Fruit fly (Drosophila melanogaster) whole organism, prepupa: ENCODE measurements around the gene CG32267.

ENCODE experiments used
- Blimp-1 ChIP-seq: fragments of 200-800 bp; sonication (Bioruptor generic); optimal IDR thresholded peaks from 3 replicates; lab custom pipeline; 2017; ENCODE audit warnings: missing biosample characterization, missing genetic modification characterization, mild to moderate bottlenecking, moderate library complexity, missing genetic modification reagents
- CG10631 ChIP-seq: fragments of 200-800 bp; sonication (Bioruptor generic); optimal IDR thresholded peaks from 2 replicates; lab custom pipeline; 2016; ENCODE audit warnings: missing biosample characterization, missing genetic modification characterization
- CG10669 ChIP-seq: fragments of 200-800 bp; sonication (Bioruptor generic); optimal IDR thresholded peaks from 3 replicates; lab custom pipeline; 2018; ENCODE audit warnings: missing biosample characterization, mild to moderate bottlenecking, missing genetic modification characterization, moderate library complexity
- CG11294 ChIP-seq: fragments of 200-800 bp; sonication (Bioruptor generic); IDR thresholded peaks from 2 replicates; pipeline ENCODE4 v1.3.6; 2022; ENCODE audit warnings: missing biosample characterization, missing genetic modification characterization
- CG11762 ChIP-seq: fragments of 200-800 bp; sonication (Bioruptor generic); optimal IDR thresholded peaks from 3 replicates; lab custom pipeline; 2016; ENCODE audit warnings: missing biosample characterization, missing genetic modification characterization; ENCODE audit not compliant: insufficient read depth
- CG11902 ChIP-seq: fragments of 200-800 bp; sonication (Bioruptor generic); optimal IDR thresholded peaks from 3 replicates; lab custom pipeline; 2016; ENCODE audit warnings: missing biosample characterization, missing genetic modification characterization
- CG1621 ChIP-seq: fragments of 200-800 bp; sonication (Bioruptor generic); optimal IDR thresholded peaks from 3 replicates; lab custom pipeline; 2018; ENCODE audit warnings: missing biosample characterization, mild to moderate bottlenecking, missing genetic modification characterization
- CG16779 ChIP-seq: fragments of 200-800 bp; sonication (Bioruptor generic); optimal IDR thresholded peaks from 3 replicates; lab custom pipeline; 2017; ENCODE audit warnings: missing biosample characterization, mild to moderate bottlenecking, missing genetic modification characterization
- CG31627 ChIP-seq: fragments of 200-800 bp; sonication (Bioruptor generic); optimal IDR thresholded peaks from 3 replicates; lab custom pipeline; 2016; ENCODE audit warnings: missing biosample characterization, missing genetic modification characterization
- CG4318 ChIP-seq: fragments of 200-800 bp; sonication (Bioruptor generic); optimal IDR thresholded peaks from 3 replicates; lab custom pipeline; 2017; ENCODE audit warnings: missing biosample characterization, mild to moderate bottlenecking, missing genetic modification characterization
- CG6163 ChIP-seq: fragments of 200-800 bp; sonication (Bioruptor generic); IDR thresholded peaks from 3 replicates; pipeline ENCODE4 v1.3.6; 2022; ENCODE audit warnings: missing biosample characterization, missing genetic modification characterization
- CG6276 ChIP-seq: fragments of 200-800 bp; sonication (Bioruptor generic); optimal IDR thresholded peaks from 2 replicates; lab custom pipeline; 2017; ENCODE audit warnings: missing biosample characterization, mild to moderate bottlenecking, missing genetic modification characterization
- CG6792 ChIP-seq: fragments of 200-800 bp; sonication (Bioruptor generic); optimal IDR thresholded peaks from 3 replicates; lab custom pipeline; 2016; ENCODE audit warnings: missing biosample characterization, missing genetic modification characterization
- CG6808 ChIP-seq: fragments of 200-800 bp; sonication (Bioruptor generic); optimal IDR thresholded peaks from 3 replicates; lab custom pipeline; 2017; ENCODE audit warnings: missing biosample characterization, missing genetic modification characterization, mild to moderate bottlenecking, moderate library complexity, missing genetic modification reagents
- CG6854 ChIP-seq: fragments of 200-800 bp; sonication (Bioruptor generic); optimal IDR thresholded peaks from 2 replicates; lab custom pipeline; 2017; ENCODE audit warnings: missing biosample characterization, mild to moderate bottlenecking, missing genetic modification characterization
- CG7368 ChIP-seq: fragments of 200-800 bp; sonication (Bioruptor generic); optimal IDR thresholded peaks from 3 replicates; lab custom pipeline; 2016; ENCODE audit warnings: missing biosample characterization, missing genetic modification characterization
- CG8119 ChIP-seq: fragments of 200-800 bp; sonication (Bioruptor generic); IDR thresholded peaks from 3 replicates; pipeline ENCODE4 v1.3.6; 2022; ENCODE audit warnings: missing biosample characterization, missing genetic modification characterization
- CG8319 ChIP-seq: fragments of 200-800 bp; sonication (Bioruptor generic); optimal IDR thresholded peaks from 3 replicates; lab custom pipeline; 2016; ENCODE audit warnings: missing biosample characterization, missing genetic modification characterization
- Eip75B ChIP-seq: fragments of 200-800 bp; sonication (Bioruptor generic); optimal IDR thresholded peaks from 3 replicates; lab custom pipeline; 2016; ENCODE audit warnings: missing biosample characterization, missing genetic modification characterization
- Eip78C ChIP-seq: fragments of 200-800 bp; sonication (Bioruptor generic); peaks from one replicate; lab custom pipeline; 2016; ENCODE audit warnings: missing biosample characterization, missing genetic modification characterization
- Eip93F ChIP-seq: fragments of 200-800 bp; sonication (Bioruptor generic); optimal IDR thresholded peaks from 2 replicates; lab custom pipeline; 2016; ENCODE audit warnings: missing biosample characterization, mild to moderate bottlenecking, missing genetic modification characterization
- Ets21C ChIP-seq: fragments of 200-800 bp; sonication (Bioruptor generic); optimal IDR thresholded peaks from 3 replicates; lab custom pipeline; 2016; ENCODE audit warnings: missing biosample characterization, missing genetic modification characterization
- Ets96B ChIP-seq: fragments of 200-800 bp; optimal IDR thresholded peaks from 2 replicates; lab custom pipeline; 2019; ENCODE audit warnings: missing biosample characterization, mild to moderate bottlenecking, missing genetic modification characterization, moderate library complexity
- Gug ChIP-seq: fragments of 200-800 bp; sonication (Bioruptor generic); IDR thresholded peaks from 2 replicates; pipeline ENCODE4 v1.3.6; 2022; ENCODE audit warnings: missing biosample characterization, missing genetic modification characterization
- Hr39 ChIP-seq: fragments of 200-800 bp; sonication (Bioruptor generic); optimal IDR thresholded peaks from 2 replicates; lab custom pipeline; 2016; ENCODE audit warnings: missing biosample characterization, missing genetic modification characterization
- Hr4 ChIP-seq: fragments of 200-800 bp; sonication (Bioruptor generic); optimal IDR thresholded peaks from 3 replicates; lab custom pipeline; 2016; ENCODE audit warnings: missing biosample characterization, missing genetic modification characterization
- Lpt ChIP-seq: fragments of 200-800 bp; sonication (Bioruptor generic); optimal IDR thresholded peaks from 3 replicates; lab custom pipeline; 2016; ENCODE audit warnings: missing biosample characterization, missing genetic modification characterization
- Met ChIP-seq: fragments of 200-800 bp; sonication (Bioruptor generic); optimal IDR thresholded peaks from 3 replicates; lab custom pipeline; 2016; ENCODE audit warnings: missing biosample characterization, missing genetic modification characterization
- OdsH ChIP-seq: fragments of 200-800 bp; sonication (Bioruptor generic); optimal IDR thresholded peaks from 3 replicates; lab custom pipeline; 2016; ENCODE audit warnings: missing biosample characterization, missing genetic modification characterization
- Sox102F ChIP-seq: fragments of 200-800 bp; sonication (Bioruptor generic); optimal IDR thresholded peaks from 2 replicates; lab custom pipeline; 2016; ENCODE audit warnings: missing biosample characterization, mild to moderate bottlenecking, missing genetic modification characterization
- Sox14 ChIP-seq: fragments of 200-800 bp; sonication (Bioruptor generic); optimal IDR thresholded peaks from 3 replicates; lab custom pipeline; 2016; ENCODE audit warnings: missing biosample characterization, missing genetic modification characterization
- achi ChIP-seq: fragments of 200-800 bp; sonication (Bioruptor generic); optimal IDR thresholded peaks from 3 replicates; lab custom pipeline; 2016; ENCODE audit warnings: missing biosample characterization, missing genetic modification characterization
- acj6 ChIP-seq: fragments of 200-800 bp; sonication (Bioruptor generic); optimal IDR thresholded peaks from 3 replicates; lab custom pipeline; 2016; ENCODE audit warnings: missing biosample characterization, missing genetic modification characterization
- dac ChIP-seq: fragments of 200-800 bp; sonication (Bioruptor generic); optimal IDR thresholded peaks from 2 replicates; lab custom pipeline; 2017; ENCODE audit warnings: missing biosample characterization, mild to moderate bottlenecking, missing genetic modification characterization
- dsx ChIP-seq: fragments of 200-800 bp; optimal IDR thresholded peaks from 3 replicates; lab custom pipeline; 2019; ENCODE audit warnings: missing biosample characterization, mild to moderate bottlenecking, missing genetic modification characterization, moderate library complexity; ENCODE audit not compliant: poor library complexity, severe bottlenecking
- eg ChIP-seq: fragments of 200-800 bp; sonication (Bioruptor generic); IDR thresholded peaks from 3 replicates; pipeline ENCODE4 v1.3.6; 2022; ENCODE audit warnings: missing biosample characterization, missing genetic modification characterization
- esn ChIP-seq: fragments of 200-800 bp; sonication (Bioruptor generic); optimal IDR thresholded peaks from 2 replicates; lab custom pipeline; 2016; ENCODE audit warnings: missing biosample characterization, mild to moderate bottlenecking, missing genetic modification characterization, moderate library complexity
- fd59A ChIP-seq: fragments of 200-800 bp; sonication (Bioruptor generic); optimal IDR thresholded peaks from 2 replicates; lab custom pipeline; 2017; ENCODE audit warnings: missing biosample characterization, mild to moderate bottlenecking, missing genetic modification characterization, missing genetic modification reagents
- fd85E ChIP-seq: fragments of 200-800 bp; sonication (Bioruptor generic); optimal IDR thresholded peaks from 3 replicates; lab custom pipeline; 2016; ENCODE audit warnings: missing biosample characterization, missing genetic modification characterization
- lz ChIP-seq: fragments of 200-800 bp; sonication (Bioruptor generic); optimal IDR thresholded peaks from 3 replicates; lab custom pipeline; 2016; ENCODE audit warnings: missing biosample characterization, missing genetic modification characterization
- net ChIP-seq: fragments of 200-800 bp; sonication (Bioruptor generic); optimal IDR thresholded peaks from 3 replicates; lab custom pipeline; 2016; ENCODE audit warnings: missing biosample characterization, missing genetic modification characterization
- pdm3 ChIP-seq: fragments of 200-800 bp; sonication (Bioruptor generic); optimal IDR thresholded peaks from 3 replicates; lab custom pipeline; 2016; ENCODE audit warnings: missing biosample characterization, missing genetic modification characterization
- salr ChIP-seq, 2 experiments: fragments of 200-800 bp; sonication (Bioruptor generic); optimal IDR thresholded peaks; 3 replicates each; lab custom pipeline; 2016 to 2018; ENCODE audit warnings: missing biosample characterization in 2 of 2, missing genetic modification characterization in 2 of 2, mild to moderate bottlenecking in 1 of 2
- spab ChIP-seq: fragments of 200-800 bp; sonication (Bioruptor generic); optimal IDR thresholded peaks from 2 replicates; lab custom pipeline; 2017; ENCODE audit warnings: missing biosample characterization, mild to moderate bottlenecking, missing genetic modification characterization, missing genetic modification reagents
- ss ChIP-seq, 2 experiments: fragments of 200-800 bp; sonication (Bioruptor generic); optimal IDR thresholded peaks; 2 replicates in 1 of 2; 3 replicates in 1 of 2; lab custom pipeline; 2017 to 2018; ENCODE audit warnings: mild to moderate bottlenecking in 2 of 2, missing biosample characterization in 2 of 2, missing genetic modification characterization in 2 of 2, moderate library complexity in 1 of 2
- svp ChIP-seq: fragments of 200-800 bp; sonication (Bioruptor generic); peaks from one replicate; lab custom pipeline; 2016; ENCODE audit warnings: missing biosample characterization, missing genetic modification characterization
- topi ChIP-seq: fragments of 200-800 bp; sonication (Bioruptor generic); optimal IDR thresholded peaks from 3 replicates; lab custom pipeline; 2016; ENCODE audit warnings: missing biosample characterization, missing genetic modification characterization
- vri ChIP-seq: fragments of 200-800 bp; sonication (Bioruptor generic); optimal IDR thresholded peaks from 3 replicates; lab custom pipeline; 2016; ENCODE audit warnings: missing biosample characterization, mild to moderate bottlenecking, missing genetic modification characterization

The CG32267 gene

dm6 chr3L:3433955-3434354, 38.0 kb downstream of the CG32267 start:
- no peak for TF ChIP-seq CG16779 (tag; lab: Kevin White, UChicago)
- TF ChIP-seq Eip78C (GFP tag; lab: Kevin White, UChicago): peak; percentile 16

dm6 chr3L:3432656-3433344, 39.1 kb downstream of the CG32267 start:
- TF ChIP-seq Gug (GFP tag; lab: Robert Waterston, UW) (peak; percentile 73), Lpt (GFP tag; lab: Kevin White, UChicago) (peak; percentile 63), CG10669 (GFP tag; lab: Kevin White, UChicago) (peak; percentile 36), topi (peak; percentile 85), CG6163 (GFP tag; lab: Robert Waterston, UW) (peak; percentile 80), CG11294 (peak; percentile 37; the same call in 1 of the 2 replicates), pdm3 (GFP tag; lab: Kevin White, UChicago) (peak; percentile 77), Hr39 (GFP tag; lab: Kevin White, UChicago) (peak; percentile 82), CG10631 (GFP tag; lab: Kevin White, UChicago) (peak; percentile 64), CG6792 (GFP tag; lab: Kevin White, UChicago) (peak; percentile 82), net (GFP tag; lab: Kevin White, UChicago) (peak; percentile 67), esn (GFP tag; lab: Kevin White, UChicago) (peak; percentile 89), CG8319 (GFP tag; lab: Kevin White, UChicago) (peak; percentile 66), salr (GFP tag; optimal IDR thresholded peaks at IDR 0.05; lab: Kevin White, UChicago) (peak in 1 of 2 experiments; percentile 15), Ets21C (GFP tag; lab: Kevin White, UChicago) (peak; percentile 52), acj6 (GFP tag; lab: Kevin White, UChicago) (peak; percentile 84), CG6854 (GFP tag; lab: Kevin White, UChicago) (peak; percentile 21), Eip75B (GFP tag; lab: Kevin White, UChicago) (peak; percentile 63), CG11762 (GFP tag; lab: Kevin White, UChicago) (peak; percentile 54), Hr4 (GFP tag; lab: Kevin White, UChicago) (peak; percentile 83), OdsH (GFP tag; lab: Kevin White, UChicago) (peak; percentile 79), fd85E (no peak), svp (GFP tag; lab: Kevin White, UChicago) (peak; percentile 92), CG1621 (tag; lab: Kevin White, UChicago) (no peak), eg (peak; percentile 89), Met (GFP tag; lab: Kevin White, UChicago) (peak; percentile 89), Eip93F (GFP tag; lab: Kevin White, UChicago) (peak; percentile 71), CG6808 (GFP tag; lab: Kevin White, UChicago) (no peak), dac (GFP tag; lab: Kevin White, UChicago) (peak; percentile 37), CG7368 (GFP tag; lab: Kevin White, UChicago) (peak; percentile 57), Sox102F (GFP tag; lab: Kevin White, UChicago) (peak; percentile 83), spab (GFP tag; lab: Kevin White, UChicago) (peak; percentile 24), ss (GFP tag; optimal IDR thresholded peaks at IDR 0.05; lab: Kevin White, UChicago) (peak in 1 of 2 experiments; percentile 18), Sox14 (peak; percentile 69), lz (GFP tag; lab: Kevin White, UChicago) (peak; percentile 79), CG31627 (GFP tag; lab: Kevin White, UChicago) (peak; percentile 84), CG6276 (GFP tag; lab: Kevin White, UChicago) (peak; percentile 52), achi (GFP tag; lab: Kevin White, UChicago) (peak; percentile 79), CG11902 (GFP tag; lab: Kevin White, UChicago) (peak; percentile 67), fd59A (no peak), Eip78C (GFP tag; lab: Kevin White, UChicago) (peak; percentile 93), vri (peak; percentile 83), CG4318 (GFP tag; lab: Kevin White, UChicago) (peak; percentile 59), CG8119 (GFP tag; lab: Robert Waterston, UW) (peak; percentile 80), dsx (GFP tag; lab: Kevin White, UChicago) (peak; percentile 4), Blimp-1 (GFP tag; lab: Kevin White, UChicago) (peak; percentile 71), Ets96B (peak; percentile 41)
